Worm (Caenorhabditis elegans) whole organism, young adult: ENCODE data around the gene B0222.1.

Source experiments
- aptf-3 ChIP-seq: fragments of 200-800 bp; sonication (Bioruptor generic); IDR thresholded peaks from 2 replicates; pipeline ENCODE4 v1.3.6; 2022; ENCODE audit warnings: missing genetic modification characterization, missing compliant biosample characterization
- pha-4 ChIP-seq: fragments of 150-350 bp; sonication (generic microtip); optimal IDR thresholded peaks from 2 replicates; lab custom pipeline; 2014; ENCODE audit warnings: missing biosample characterization, missing genetic modification reagents, missing genetic modification characterization
- sptf-2 ChIP-seq: fragments of 200-800 bp; sonication (Bioruptor generic); optimal IDR thresholded peaks from 2 replicates; lab custom pipeline; 2018; ENCODE audit warnings: mild to moderate bottlenecking, missing genetic modification characterization, missing compliant biosample characterization

DNA sequence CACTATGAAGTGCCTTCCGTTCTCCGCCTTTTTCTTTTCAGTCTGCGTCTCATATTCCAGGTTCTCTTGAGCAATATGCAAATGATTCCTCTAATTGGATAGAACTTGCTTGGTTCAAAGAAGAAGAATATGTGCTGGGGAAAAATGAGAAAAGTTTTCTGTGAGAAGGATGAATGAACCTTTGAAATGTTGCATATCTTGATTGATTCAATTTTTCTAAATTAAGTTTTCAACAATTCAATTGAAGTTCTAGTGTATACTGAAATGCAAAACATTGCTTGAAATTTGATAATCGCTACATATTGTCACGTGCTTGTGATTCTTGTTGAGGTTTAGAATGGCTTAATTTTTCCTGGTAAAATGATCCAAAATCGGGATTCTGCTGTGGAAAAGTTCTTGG, 23.5 kb downstream of the B0222.1 start:
- TF ChIP-seq sptf-2 (GFP tag; lab: Kevin White, UChicago) (no peak), aptf-3 (GFP tag; lab: Robert Waterston, UW) (no peak), pha-4 (tag; lab: Kevin White, UChicago) (no peak)
